Worm (Caenorhabditis elegans) whole organism, L1 larva: ENCODE results near the gene tsp-18.

Experiments
- aha-1 ChIP-seq: fragments of 150-350 bp; optimal IDR thresholded peaks from 2 replicates; lab custom pipeline; 2014; ENCODE audit warnings: missing biosample characterization, missing genetic modification characterization
- blmp-1 ChIP-seq: fragments of 150-350 bp; optimal IDR thresholded peaks from 2 replicates; lab custom pipeline; 2014; ENCODE audit warnings: missing biosample characterization, missing genetic modification characterization
- ceh-8 ChIP-seq: fragments of 200-800 bp; sonication (Bioruptor generic); optimal IDR thresholded peaks from 2 replicates; lab custom pipeline; 2018; ENCODE audit warnings: mild to moderate bottlenecking, missing genetic modification characterization, moderate library complexity, missing compliant biosample characterization
- ceh-82 ChIP-seq, 3 experiments: fragments of 150-350 bp in 1 of 3; sonication (generic microtip) in 2 of 3; optimal IDR thresholded peaks; 2 replicates each; lab custom pipeline; 2014 to 2017; ENCODE audit warnings: missing biosample characterization in 3 of 3, missing genetic modification characterization in 3 of 3
- dsc-1 ChIP-seq: sonication (generic microtip); optimal IDR thresholded peaks from 2 replicates; lab custom pipeline; 2016; ENCODE audit warnings: mild to moderate bottlenecking, missing genetic modification characterization, missing compliant biosample characterization
- efl-1 ChIP-seq, 4 experiments: fragments of 150-350 bp; optimal IDR thresholded peaks in 3 of 4; peaks in 1 of 4; 1 replicate in 1 of 4; 2 replicates in 3 of 4; lab custom pipeline; 2014; ENCODE audit warnings: missing biosample characterization in 2 of 4, missing genetic modification characterization in 2 of 4, missing genetic modification reagents in 2 of 4
- efl-3 ChIP-seq: fragments of 200-800 bp; sonication (Bioruptor generic); optimal IDR thresholded peaks from 2 replicates; lab custom pipeline; 2018; ENCODE audit warnings: mild to moderate bottlenecking, missing genetic modification characterization, missing compliant biosample characterization
- elt-2 ChIP-seq: sonication (generic microtip); optimal IDR thresholded peaks from 2 replicates; lab custom pipeline; 2016; ENCODE audit warnings: missing genetic modification characterization, mild to moderate bottlenecking, inconsistent platforms, missing compliant biosample characterization, missing genetic modification reagents
- fkh-10 ChIP-seq: sonication (generic microtip); optimal IDR thresholded peaks from 2 replicates; lab custom pipeline; 2017; ENCODE audit warnings: missing biosample characterization, missing genetic modification reagents, missing genetic modification characterization
- fkh-4 ChIP-seq: sonication (generic microtip); optimal IDR thresholded peaks from 2 replicates; lab custom pipeline; 2016; ENCODE audit warnings: missing compliant biosample characterization, missing genetic modification characterization, borderline replicate concordance
- fkh-8 ChIP-seq: sonication (generic microtip); optimal IDR thresholded peaks from 2 replicates; lab custom pipeline; 2016; ENCODE audit warnings: mild to moderate bottlenecking, missing genetic modification characterization, missing compliant biosample characterization
- hlh-17 ChIP-seq: fragments of 200-800 bp; sonication (Bioruptor generic); optimal IDR thresholded peaks from 2 replicates; lab custom pipeline; 2018; ENCODE audit warnings: missing genetic modification characterization, mild to moderate bottlenecking, missing compliant biosample characterization, moderate library complexity, borderline replicate concordance
- hlh-4 ChIP-seq: sonication (generic microtip); optimal IDR thresholded peaks from 2 replicates; lab custom pipeline; 2016; ENCODE audit warnings: mild to moderate bottlenecking, missing genetic modification characterization, missing compliant biosample characterization
- jun-1 ChIP-seq: fragments of 150-350 bp; optimal IDR thresholded peaks from 2 replicates; lab custom pipeline; 2014; ENCODE audit warnings: missing biosample characterization, missing genetic modification reagents, missing genetic modification characterization
- lin-14 ChIP-seq: fragments of 200-800 bp; sonication (Bioruptor generic); optimal IDR thresholded peaks from 2 replicates; lab custom pipeline; 2018; ENCODE audit warnings: mild to moderate bottlenecking, missing genetic modification characterization, moderate library complexity, missing compliant biosample characterization
- lin-35 ChIP-seq, 2 experiments: fragments of 150-350 bp; optimal IDR thresholded peaks; 2 replicates each; lab custom pipeline; 2014; ENCODE audit warnings: missing biosample characterization in 2 of 2, missing genetic modification characterization in 2 of 2, missing genetic modification reagents in 2 of 2
- lir-3 ChIP-seq: sonication (generic microtip); optimal IDR thresholded peaks from 2 replicates; lab custom pipeline; 2016; ENCODE audit warnings: mild to moderate bottlenecking, missing genetic modification characterization, moderate library complexity, missing compliant biosample characterization; ENCODE audit not compliant: poor library complexity
- nhr-11 ChIP-seq: fragments of 150-350 bp; optimal IDR thresholded peaks from 2 replicates; lab custom pipeline; 2014; ENCODE audit warnings: missing biosample characterization, missing genetic modification characterization
- nhr-19 ChIP-seq: fragments of 200-800 bp; sonication (Bioruptor generic); conservative IDR thresholded peaks from 2 replicates; pipeline ENCODE4 v1.3.6; 2022; ENCODE audit warnings: missing genetic modification characterization, missing compliant biosample characterization
- nhr-237 ChIP-seq: fragments of 150-350 bp; optimal IDR thresholded peaks from 2 replicates; lab custom pipeline; 2014; ENCODE audit warnings: missing biosample characterization, missing genetic modification characterization
- nhr-47 ChIP-seq: sonication (generic microtip); optimal IDR thresholded peaks from 2 replicates; lab custom pipeline; 2016; ENCODE audit warnings: mild to moderate bottlenecking, missing genetic modification characterization, moderate library complexity, missing compliant biosample characterization
- nhr-71 ChIP-seq: sonication (generic microtip); optimal IDR thresholded peaks from 2 replicates; lab custom pipeline; 2016; ENCODE audit warnings: mild to moderate bottlenecking, missing genetic modification characterization, moderate library complexity, missing compliant biosample characterization
- nhr-76 ChIP-seq: sonication (generic microtip); optimal IDR thresholded peaks from 2 replicates; lab custom pipeline; 2017; ENCODE audit warnings: missing biosample characterization, missing genetic modification characterization
- pax-3 ChIP-seq: fragments of 200-800 bp; sonication (Bioruptor generic); optimal IDR thresholded peaks from 2 replicates; lab custom pipeline; 2018; ENCODE audit warnings: mild to moderate bottlenecking, missing genetic modification characterization, moderate library complexity, missing compliant biosample characterization
- skn-1 ChIP-seq: fragments of 150-350 bp; optimal IDR thresholded peaks from 2 replicates; lab custom pipeline; 2014; ENCODE audit warnings: missing biosample characterization, missing genetic modification characterization
- sox-4 ChIP-seq: sonication (generic microtip); optimal IDR thresholded peaks from 2 replicates; lab custom pipeline; 2016; ENCODE audit warnings: missing genetic modification characterization, missing compliant biosample characterization
- swsn-7 ChIP-seq: sonication (generic microtip); optimal IDR thresholded peaks from 2 replicates; lab custom pipeline; 2016; ENCODE audit warnings: missing genetic modification characterization, missing compliant biosample characterization
- tbx-2 ChIP-seq: sonication (generic microtip); optimal IDR thresholded peaks from 2 replicates; lab custom pipeline; 2016; ENCODE audit warnings: missing genetic modification characterization, missing compliant biosample characterization
- unc-62 ChIP-seq: fragments of 150-350 bp; optimal IDR thresholded peaks from 2 replicates; lab custom pipeline; 2014; ENCODE audit warnings: missing biosample characterization, missing genetic modification reagents, missing genetic modification characterization

tsp-18 gene

ce11 chrII:5889417-5890139, 14.8 kb upstream of the tsp-18 start:
- peak; percentile 87 for TF ChIP-seq fkh-8 (tag; lab: Kevin White, UChicago)
- TF ChIP-seq nhr-71 (tag; lab: Kevin White, UChicago), result peak; percentile 26
- TF ChIP-seq lin-14 (GFP tag; lab: Kevin White, UChicago), result peak; percentile 25
- TF ChIP-seq efl-1 (optimal IDR thresholded peaks at IDR 0.05; lab: Kevin White, UChicago), result no peak
- TF ChIP-seq efl-1 (GFP tag; optimal IDR thresholded peaks at IDR 0.05 in 1 of 2; lab: Kevin White, UChicago), result peak in 1 of 2 experiments; percentile 58
- TF ChIP-seq lir-3 (tag; lab: Kevin White, UChicago), result no peak
- peak; percentile 65 for TF ChIP-seq dsc-1 (tag; lab: Kevin White, UChicago)

ce11 chrII:5892813-5893212, 11.5 kb upstream of the tsp-18 start:
- TF ChIP-seq swsn-7 (tag; lab: Kevin White, UChicago) (no peak), jun-1 (tag; lab: Kevin White, UChicago) (peak; percentile 26), hlh-4 (no peak)
- TF ChIP-seq, all 84 proteins: peak for 1

ce11 chrII:5895870-5896269, 8.5 kb upstream of the tsp-18 start, which contains the start of gene F59G1.4:
Gene F59G1.4, plus strand, starts transcription at chrII:5896170.
- TF ChIP-seq tbx-2 (tag; lab: Kevin White, UChicago) (no peak), fkh-8 (tag; lab: Kevin White, UChicago) (peak; percentile 3), efl-1 (optimal IDR thresholded peaks at IDR 0.05; lab: Kevin White, UChicago) (no peak), efl-1 (GFP tag; optimal IDR thresholded peaks at IDR 0.05 in 1 of 2; lab: Kevin White, UChicago) (peak in 1 of 2 experiments; percentile 10)

ce11 chrII:5896512-5896911, 7.8 kb upstream of the tsp-18 start:
- TF ChIP-seq fkh-4 (tag; lab: Kevin White, UChicago), result no peak
- TF ChIP-seq unc-62 (GFP tag; lab: Kevin White, UChicago), result no peak
- TF ChIP-seq nhr-11, result peak; percentile 82
- no peak for TF ChIP-seq skn-1 (tag; lab: Kevin White, UChicago)
- TF ChIP-seq ceh-82 (tag; optimal IDR thresholded peaks at IDR 0.05; lab: Kevin White, UChicago), result no peak
- TF ChIP-seq swsn-7 (tag; lab: Kevin White, UChicago), result peak; percentile 9
- no peak for TF ChIP-seq hlh-17 (GFP tag; lab: Kevin White, UChicago)
- TF ChIP-seq lir-3 (tag; lab: Kevin White, UChicago), result no peak
- TF ChIP-seq fkh-8 (tag; lab: Kevin White, UChicago), result peak; percentile 72
- TF ChIP-seq aha-1 (tag; lab: Kevin White, UChicago), result no peak
- no peak for TF ChIP-seq efl-3 (GFP tag; lab: Kevin White, UChicago)
- TF ChIP-seq nhr-76 (tag; lab: Kevin White, UChicago), result no peak
- no peak for TF ChIP-seq efl-1 (optimal IDR thresholded peaks at IDR 0.05; lab: Kevin White, UChicago)
- TF ChIP-seq efl-1 (GFP tag; optimal IDR thresholded peaks at IDR 0.05 in 1 of 2; lab: Kevin White, UChicago), result no peak
- TF ChIP-seq sox-4 (tag; lab: Kevin White, UChicago), result peak; percentile 1
- peak; percentile 57 for TF ChIP-seq lin-14 (GFP tag; lab: Kevin White, UChicago)
- TF ChIP-seq fkh-10 (GFP tag; lab: Kevin White, UChicago), result no peak
- TF ChIP-seq nhr-237, result peak; percentile 25
- peak; percentile 35 for TF ChIP-seq ceh-8 (GFP tag; lab: Kevin White, UChicago)
- no peak for TF ChIP-seq nhr-19 (GFP tag; lab: Robert Waterston, UW)
- TF ChIP-seq lin-35 (GFP tag; optimal IDR thresholded peaks at IDR 0.05; lab: Kevin White, UChicago), result no peak
- TF ChIP-seq pax-3 (tag; lab: Kevin White, UChicago), result peak; percentile 62
- peak; percentile 35 for TF ChIP-seq nhr-47 (tag; lab: Kevin White, UChicago)
- TF ChIP-seq elt-2 (tag; lab: Kevin White, UChicago), result no peak
- TF ChIP-seq nhr-71 (tag; lab: Kevin White, UChicago), result peak; percentile 64

ce11 chrII:5899080-5899479, 5.3 kb upstream of the tsp-18 start:
- TF ChIP-seq blmp-1 (tag; lab: Kevin White, UChicago) (peak; percentile 100), lir-3 (tag; lab: Kevin White, UChicago) (no peak)
- TF ChIP-seq, all 84 proteins: peak for 1
